Worm (Caenorhabditis elegans) whole organism, L4 larva: Measurements from ENCODE around the gene C28C12.12.

Experiments
- D1046.2 ChIP-seq: fragments of 200-800 bp; sonication (Bioruptor generic); IDR thresholded peaks from 2 replicates; pipeline ENCODE4 v1.3.6; 2022; ENCODE audit warnings: missing genetic modification characterization, missing compliant biosample characterization
- F10B5.3 ChIP-seq: sonication (generic microtip); optimal IDR thresholded peaks from 2 replicates; lab custom pipeline; 2016; ENCODE audit warnings: mild to moderate bottlenecking, missing genetic modification characterization, missing compliant biosample characterization
- F44E2.7 ChIP-seq: fragments of 200-800 bp; sonication (Bioruptor generic); IDR thresholded peaks from 2 replicates; pipeline ENCODE4 v2.1.2; 2022; ENCODE audit warnings: missing genetic modification characterization, missing compliant biosample characterization
- F49E8.2 ChIP-seq: sonication (generic microtip); optimal IDR thresholded peaks from 2 replicates; lab custom pipeline; 2016; ENCODE audit warnings: missing compliant biosample characterization, mild to moderate bottlenecking, missing genetic modification characterization, borderline replicate concordance
- T26A8.4 ChIP-seq: fragments of 200-800 bp; sonication (Bioruptor generic); IDR thresholded peaks from 2 replicates; pipeline ENCODE4 v1.3.6; 2022; ENCODE audit warnings: missing genetic modification characterization, missing compliant biosample characterization
- Y48G9A.11 ChIP-seq: fragments of 200-800 bp; sonication (Bioruptor generic); IDR thresholded peaks from 2 replicates; pipeline ENCODE4 v1.3.6; 2022; ENCODE audit warnings: missing genetic modification reagents, missing genetic modification characterization, missing compliant biosample characterization
- Y75B8A.6 ChIP-seq: fragments of 200-800 bp; sonication (Bioruptor generic); IDR thresholded peaks from 2 replicates; pipeline ENCODE4 v1.3.6; 2022; ENCODE audit warnings: missing genetic modification reagents, missing genetic modification characterization, missing compliant biosample characterization
- ZK337.2 ChIP-seq: fragments of 200-800 bp; sonication (Bioruptor generic); IDR thresholded peaks from 2 replicates; pipeline ENCODE4 v1.3.6; 2022; ENCODE audit warnings: missing genetic modification reagents, missing genetic modification characterization, missing compliant biosample characterization
- ZK546.5 ChIP-seq, 2 experiments: sonication (generic microtip); optimal IDR thresholded peaks; 2 replicates each; lab custom pipeline; 2017; ENCODE audit warnings: missing biosample characterization in 2 of 2, missing genetic modification characterization in 2 of 2
- aha-1 ChIP-seq: fragments of 150-350 bp; peaks from one replicate; lab custom pipeline; 2014; ENCODE audit warnings: missing biosample characterization, missing genetic modification characterization
- ama-1 ChIP-seq: fragments of 150-350 bp; optimal IDR thresholded peaks from 2 replicates; lab custom pipeline; 2014; ENCODE audit warnings: inconsistent platforms, mixed read lengths
- attf-4 ChIP-seq: sonication (generic microtip); optimal IDR thresholded peaks from 3 replicates; lab custom pipeline; 2017; ENCODE audit warnings: missing biosample characterization, missing genetic modification characterization
- ceh-20 ChIP-seq: fragments of 200-800 bp; sonication (Bioruptor generic); IDR thresholded peaks from 2 replicates; pipeline ENCODE4 v1.3.6; 2022; ENCODE audit warnings: missing genetic modification reagents, missing genetic modification characterization, missing compliant biosample characterization
- ceh-28 ChIP-seq: fragments of 150-350 bp; optimal IDR thresholded peaks from 2 replicates; lab custom pipeline; 2014; ENCODE audit warnings: missing biosample characterization, missing genetic modification reagents, missing genetic modification characterization
- cey-2 ChIP-seq: sonication (generic microtip); optimal IDR thresholded peaks from 3 replicates; lab custom pipeline; 2017; ENCODE audit warnings: missing genetic modification characterization, mild to moderate bottlenecking, missing compliant biosample characterization, antibody characterized with exemption, borderline replicate concordance; ENCODE audit not compliant: insufficient read depth
- daf-12 ChIP-seq: fragments of 150-350 bp; optimal IDR thresholded peaks from 2 replicates; lab custom pipeline; 2014; ENCODE audit warnings: missing biosample characterization, missing genetic modification reagents, missing genetic modification characterization
- daf-16 ChIP-seq, 3 experiments: sonication (generic microtip); optimal IDR thresholded peaks; 2 replicates each; lab custom pipeline; 2016 to 2017; ENCODE audit warnings: missing genetic modification characterization in 3 of 3, missing genetic modification reagents in 3 of 3, mild to moderate bottlenecking in 2 of 3, missing compliant biosample characterization in 2 of 3, missing biosample characterization in 1 of 3, moderate library complexity in 1 of 3
- dpl-1 ChIP-seq: fragments of 150-350 bp; optimal IDR thresholded peaks from 2 replicates; lab custom pipeline; 2014; ENCODE audit warnings: missing biosample characterization, missing genetic modification reagents, missing genetic modification characterization
- dve-1 ChIP-seq: sonication (generic microtip); optimal IDR thresholded peaks from 2 replicates; lab custom pipeline; 2017; ENCODE audit warnings: antibody characterized with exemption, mild to moderate bottlenecking, missing genetic modification characterization, missing compliant biosample characterization; ENCODE audit not compliant: insufficient read depth
- egl-43 ChIP-seq: fragments of 200-800 bp; sonication (Bioruptor generic); IDR thresholded peaks from 2 replicates; pipeline ENCODE4 v1.3.6; 2022; ENCODE audit warnings: missing genetic modification reagents, missing genetic modification characterization, missing compliant biosample characterization
- fkh-10 ChIP-seq: fragments of 150-350 bp; optimal IDR thresholded peaks from 2 replicates; lab custom pipeline; 2014; ENCODE audit warnings: missing biosample characterization, missing genetic modification reagents, missing genetic modification characterization
- gei-8 ChIP-seq: fragments of 200-800 bp; sonication (Bioruptor generic); optimal IDR thresholded peaks from 2 replicates; lab custom pipeline; 2018; ENCODE audit warnings: mild to moderate bottlenecking, missing genetic modification characterization, missing compliant biosample characterization
- hif-1 ChIP-seq, 2 experiments: sonication (generic microtip); optimal IDR thresholded peaks; 2 replicates each; lab custom pipeline; 2016 to 2017; ENCODE audit warnings: missing compliant biosample characterization in 2 of 2, missing genetic modification characterization in 2 of 2, missing genetic modification reagents in 2 of 2, missing genotype in 2 of 2, mild to moderate bottlenecking in 1 of 2
- hmg-1.1 ChIP-seq: fragments of 200-800 bp; sonication (Bioruptor generic); IDR thresholded peaks from 2 replicates; pipeline ENCODE4 v1.3.6; 2022; ENCODE audit warnings: missing genetic modification reagents, missing genetic modification characterization, missing compliant biosample characterization
- lin-13 ChIP-seq: fragments of 150-350 bp; optimal IDR thresholded peaks from 2 replicates; lab custom pipeline; 2014; ENCODE audit warnings: missing biosample characterization, missing genetic modification reagents, missing genetic modification characterization
- lin-15B ChIP-seq: fragments of 150-350 bp; sonication (generic microtip); optimal IDR thresholded peaks from 3 replicates; lab custom pipeline; 2014; ENCODE audit warnings: missing biosample characterization, missing genetic modification characterization
- lin-29 ChIP-seq: fragments of 200-800 bp; sonication (Bioruptor generic); IDR thresholded peaks from 2 replicates; pipeline ENCODE4 v1.3.6; 2022; ENCODE audit warnings: missing genetic modification reagents, missing genetic modification characterization, missing compliant biosample characterization
- lin-38 ChIP-seq: fragments of 200-800 bp; sonication (Bioruptor generic); IDR thresholded peaks from 2 replicates; pipeline ENCODE4 v1.3.6; 2022; ENCODE audit warnings: missing genetic modification reagents, missing genetic modification characterization, missing compliant biosample characterization
- lsy-2 ChIP-seq, 2 experiments: fragments of 150-350 bp in 1 of 2; sonication (generic microtip) in 1 of 2; optimal IDR thresholded peaks; 2 replicates each; lab custom pipeline; 2014 to 2017; ENCODE audit warnings: missing biosample characterization in 2 of 2, missing genetic modification characterization in 2 of 2
- mdl-1 ChIP-seq, 2 experiments: fragments of 150-350 bp in 1 of 2; sonication (generic microtip) in 1 of 2; optimal IDR thresholded peaks; 2 replicates each; lab custom pipeline; 2014 to 2017; ENCODE audit warnings: missing biosample characterization in 2 of 2, missing genetic modification characterization in 2 of 2
- mes-2 ChIP-seq: sonication (generic microtip); optimal IDR thresholded peaks from 2 replicates; lab custom pipeline; 2016; ENCODE audit warnings: missing genotype, mild to moderate bottlenecking, missing genetic modification characterization, missing compliant biosample characterization; ENCODE audit not compliant: poor library complexity, severe bottlenecking
- mxl-2 ChIP-seq: fragments of 200-800 bp; sonication (Bioruptor generic); conservative IDR thresholded peaks from 2 replicates; pipeline ENCODE4 v1.3.6; 2022; ENCODE audit warnings: missing genetic modification reagents, missing genetic modification characterization, missing compliant biosample characterization
- mxl-3 ChIP-seq: fragments of 200-800 bp; sonication (Bioruptor generic); optimal IDR thresholded peaks from 2 replicates; lab custom pipeline; 2018; ENCODE audit warnings: mild to moderate bottlenecking, missing genetic modification characterization, missing compliant biosample characterization
- nhr-102 ChIP-seq: sonication (generic microtip); optimal IDR thresholded peaks from 2 replicates; lab custom pipeline; 2016; ENCODE audit warnings: mild to moderate bottlenecking, missing genetic modification characterization, moderate library complexity, missing compliant biosample characterization
- nhr-11 ChIP-seq: fragments of 150-350 bp; optimal IDR thresholded peaks from 2 replicates; lab custom pipeline; 2014; ENCODE audit warnings: missing biosample characterization, missing genetic modification characterization
- nhr-25 ChIP-seq: sonication (generic microtip); optimal IDR thresholded peaks from 2 replicates; lab custom pipeline; 2017; ENCODE audit warnings: missing genetic modification characterization, mild to moderate bottlenecking, missing compliant biosample characterization, antibody characterized with exemption, moderate library complexity, borderline replicate concordance; ENCODE audit not compliant: insufficient read depth
- nhr-42 ChIP-seq: fragments of 200-800 bp; sonication (Bioruptor generic); IDR thresholded peaks from 2 replicates; pipeline ENCODE4 v1.3.6; 2022; ENCODE audit warnings: missing genetic modification characterization, missing compliant biosample characterization
- nhr-6 ChIP-seq: fragments of 150-350 bp; optimal IDR thresholded peaks from 2 replicates; lab custom pipeline; 2014; ENCODE audit warnings: missing biosample characterization, missing genetic modification characterization
- rbr-2 ChIP-seq: sonication (generic microtip); optimal IDR thresholded peaks from 2 replicates; lab custom pipeline; 2016; ENCODE audit warnings: missing genotype, missing genetic modification characterization, missing compliant biosample characterization
- sdz-12 ChIP-seq: fragments of 200-800 bp; sonication (Bioruptor generic); optimal IDR thresholded peaks from 2 replicates; lab custom pipeline; 2018; ENCODE audit warnings: mild to moderate bottlenecking, missing genetic modification characterization, missing compliant biosample characterization
- set-16 ChIP-seq: fragments of 200-800 bp; sonication (Bioruptor generic); IDR thresholded peaks from 2 replicates; pipeline ENCODE4 v1.3.6; 2022; ENCODE audit warnings: missing genetic modification reagents, missing genetic modification characterization, missing compliant biosample characterization
- skn-1 ChIP-seq: fragments of 150-350 bp; optimal IDR thresholded peaks from 2 replicates; lab custom pipeline; 2014; ENCODE audit warnings: missing biosample characterization, missing genetic modification characterization
- snpc-1.2 ChIP-seq: fragments of 200-800 bp; sonication (Bioruptor generic); IDR thresholded peaks from 2 replicates; pipeline ENCODE4 v1.3.6; 2022; ENCODE audit warnings: missing genetic modification reagents, missing genetic modification characterization, missing compliant biosample characterization
- spr-1 ChIP-seq: sonication (generic microtip); optimal IDR thresholded peaks from 2 replicates; lab custom pipeline; 2016; ENCODE audit warnings: mild to moderate bottlenecking, missing genetic modification characterization, missing compliant biosample characterization
- spr-3 ChIP-seq: fragments of 200-800 bp; sonication (Bioruptor generic); optimal IDR thresholded peaks from 2 replicates; lab custom pipeline; 2018; ENCODE audit warnings: mild to moderate bottlenecking, missing genetic modification characterization, missing compliant biosample characterization
- unc-130 ChIP-seq: sonication (generic microtip); optimal IDR thresholded peaks from 2 replicates; lab custom pipeline; 2016; ENCODE audit warnings: missing genetic modification reagents, missing genetic modification characterization, missing compliant biosample characterization
- unc-62 ChIP-seq, 3 experiments: fragments of 150-350 bp in 1 of 3; sonication (generic microtip); optimal IDR thresholded peaks in 2 of 3; peaks in 1 of 3; 1 replicate in 1 of 3; 2 replicates in 2 of 3; lab custom pipeline; 2014 to 2017; ENCODE audit warnings: missing biosample characterization in 3 of 3, missing genetic modification characterization in 3 of 3, missing genetic modification reagents in 3 of 3, missing genotype in 1 of 3
- zag-1 ChIP-seq: fragments of 150-350 bp; optimal IDR thresholded peaks from 2 replicates; lab custom pipeline; 2014; ENCODE audit warnings: missing biosample characterization, missing genetic modification characterization

Gene C28C12.12

DNA sequence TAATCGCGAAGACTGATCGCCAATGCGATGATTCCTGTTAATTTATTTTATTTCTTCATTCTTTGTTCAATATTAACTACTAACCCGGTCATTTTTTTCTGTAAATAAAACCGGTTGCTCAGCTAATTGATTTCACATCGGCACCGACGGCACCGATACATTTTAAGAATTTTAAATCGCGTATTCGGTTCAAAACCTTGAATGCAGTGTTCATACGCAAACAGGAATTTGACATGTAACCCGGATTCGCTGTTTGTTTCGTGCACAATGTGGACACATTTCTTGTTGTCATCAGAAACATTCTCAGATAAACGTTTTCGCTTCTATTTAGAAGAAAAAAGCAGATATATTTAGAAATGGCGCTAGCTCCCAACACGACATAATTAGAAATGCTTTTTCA is 3.8 kb upstream of the C28C12.12 start:
- TF ChIP-seq sdz-12 (GFP tag; lab: Kevin White, UChicago) = no peak
- no peak for TF ChIP-seq daf-12 (tag; lab: Kevin White, UChicago)
- no peak for TF ChIP-seq ama-1
- TF ChIP-seq set-16 = no peak
- TF ChIP-seq daf-16 (GFP tag; optimal IDR thresholded peaks at IDR 0.05; lab: Kevin White, UChicago) = no peak
- no peak for TF ChIP-seq daf-16 (tag; optimal IDR thresholded peaks at IDR 0.05; lab: Kevin White, UChicago)
- peak; percentile 64; the same call in 1 of the 2 replicates for TF ChIP-seq snpc-1.2

DNA sequence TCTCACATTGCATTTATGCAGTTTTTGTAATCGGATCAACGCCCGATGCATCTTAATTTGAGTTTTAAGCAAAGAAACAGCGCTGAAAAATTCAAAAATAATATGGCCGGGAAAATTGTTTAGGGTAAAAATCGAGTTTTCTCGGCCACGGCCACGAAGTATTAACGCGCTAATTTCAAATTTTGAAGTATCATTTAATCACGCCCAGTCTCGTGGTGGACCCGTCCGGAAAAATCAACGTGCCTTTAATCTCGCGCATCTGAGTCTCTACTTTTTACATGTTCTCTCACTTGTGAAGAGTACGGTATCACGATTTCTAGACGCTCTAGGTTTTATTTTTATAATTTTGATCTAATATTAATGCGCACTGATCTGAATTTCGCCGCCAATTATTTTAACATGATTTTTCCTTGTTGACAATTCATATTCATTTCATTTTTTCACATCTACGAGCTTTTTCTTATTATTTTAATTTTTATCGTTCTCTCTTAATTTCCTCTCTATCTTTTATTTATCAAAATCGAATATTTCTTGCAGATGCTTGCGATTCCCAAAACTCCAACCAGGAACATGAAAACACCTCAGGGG is 2.7 kb upstream of the C28C12.12 start, which contains the start of the genes acdh-13 and mesp-1:
Gene acdh-13 (minus strand): TSS at position 51 of the 588 bp plus-strand sequence.
Gene mesp-1 (plus strand): TSS at position 538 of the 588 bp plus-strand sequence.
- TF ChIP-seq ceh-20 (no peak), fkh-10 (GFP tag; lab: Kevin White, UChicago) (no peak), mxl-3 (GFP tag; lab: Kevin White, UChicago) (no peak), unc-130 (GFP tag; lab: Kevin White, UChicago) (peak; percentile 94), T26A8.4 (GFP tag; lab: Robert Waterston, UW) (no peak), nhr-42 (GFP tag; lab: Robert Waterston, UW) (no peak), zag-1 (tag; lab: Kevin White, UChicago) (no peak), nhr-102 (tag; lab: Kevin White, UChicago) (no peak), attf-4 (no peak), nhr-25 (tag; lab: Kevin White, UChicago) (no peak), spr-3 (GFP tag; lab: Kevin White, UChicago) (no peak), set-16 (no peak), lin-38 (GFP tag; lab: Robert Waterston, UW) (peak; percentile 53), unc-62 (GFP tag; optimal IDR thresholded peaks at IDR 0.05 in 1 of 2; lab: Kevin White, UChicago) (no peak), unc-62 (tag; optimal IDR thresholded peaks at IDR 0.05; lab: Kevin White, UChicago) (no peak), nhr-6 (tag; lab: Kevin White, UChicago) (no peak), F10B5.3 (no peak), hmg-1.1 (GFP tag; lab: Robert Waterston, UW) (no peak), mxl-2 (no peak), lin-15B (tag; lab: Kevin White, UChicago) (no peak), mdl-1 (tag; optimal IDR thresholded peaks at IDR 0.05; lab: Kevin White, UChicago) (no peak), ZK337.2 (GFP tag; lab: Robert Waterston, UW) (no peak), D1046.2 (GFP tag; lab: Robert Waterston, UW) (no peak), nhr-11 (tag; lab: Kevin White, UChicago) (no peak), gei-8 (GFP tag; lab: Kevin White, UChicago) (no peak), mes-2 (tag; lab: Kevin White, UChicago) (peak; percentile 96), hif-1 (tag; optimal IDR thresholded peaks at IDR 0.05; lab: Kevin White, UChicago) (peak in 1 of 2 experiments; percentile 69), Y48G9A.11 (GFP tag; lab: Robert Waterston, UW) (peak; percentile 69), ceh-28 (tag; lab: Kevin White, UChicago) (no peak), dve-1 (no peak), ZK546.5 (tag; optimal IDR thresholded peaks at IDR 0.05; lab: Kevin White, UChicago) (no peak), F49E8.2 (tag; lab: Kevin White, UChicago) (peak; percentile 71), daf-12 (tag; lab: Kevin White, UChicago) (no peak), lin-13 (GFP tag; lab: Kevin White, UChicago) (no peak), rbr-2 (tag; lab: Kevin White, UChicago) (no peak), lsy-2 (tag; optimal IDR thresholded peaks at IDR 0.05; lab: Kevin White, UChicago) (no peak), dpl-1 (GFP tag; lab: Kevin White, UChicago) (peak; percentile 89), egl-43 (GFP tag; lab: Robert Waterston, UW) (no peak), skn-1 (tag; lab: Kevin White, UChicago) (no peak), aha-1 (tag; lab: Kevin White, UChicago) (no peak), cey-2 (no peak), spr-1 (tag; lab: Kevin White, UChicago) (no peak), lin-29 (GFP tag; lab: Robert Waterston, UW) (no peak), F44E2.7 (GFP tag; lab: Robert Waterston, UW) (no peak), Y75B8A.6 (GFP tag; lab: Robert Waterston, UW) (no peak)
